Fruit fly (Drosophila melanogaster) whole organism, wandering third instar larva: ENCODE measurements around the gene PolQ.

Source experiments
- CG32264 ChIP-seq: fragments of 200-800 bp; sonication (Bioruptor generic); optimal IDR thresholded peaks from 2 replicates; lab custom pipeline; 2016; ENCODE audit warnings: missing biosample characterization, missing genetic modification characterization
- Dfd ChIP-seq: fragments of >200 bp; optimal IDR thresholded peaks from 2 replicates; lab custom pipeline; 2017; ENCODE audit warnings: missing biosample characterization, missing genetic modification characterization
- GATAd ChIP-seq: sonication (Bioruptor generic); optimal IDR thresholded peaks from 2 replicates; lab custom pipeline; 2016; ENCODE audit warnings: missing biosample characterization, missing genetic modification characterization
- Mio ChIP-seq: sonication (Bioruptor generic); optimal IDR thresholded peaks from 2 replicates; lab custom pipeline; 2016; ENCODE audit warnings: missing biosample characterization, missing genetic modification characterization
- N ChIP-seq: fragments of >200 bp; optimal IDR thresholded peaks from 2 replicates; lab custom pipeline; 2018; ENCODE audit warnings: missing biosample characterization, missing external identifiers, missing genetic modification characterization
- OdsH ChIP-seq: fragments of 200-800 bp; sonication (Bioruptor generic); optimal IDR thresholded peaks from 2 replicates; lab custom pipeline; 2016; ENCODE audit warnings: missing biosample characterization, mild to moderate bottlenecking, missing genetic modification characterization
- Vsx2 ChIP-seq: fragments of 200-300, 225-300 bp; sonication (Bioruptor generic); optimal IDR thresholded peaks from 2 replicates; lab custom pipeline; 2018; ENCODE audit warnings: missing biosample characterization, missing genetic modification characterization; ENCODE audit not compliant: partially characterized antibody
- dmrt93B ChIP-seq: fragments of 200-800 bp; sonication (Bioruptor generic); optimal IDR thresholded peaks from 2 replicates; lab custom pipeline; 2018; ENCODE audit warnings: missing biosample characterization, mild to moderate bottlenecking, missing genetic modification characterization
- pan ChIP-seq: fragments of >200 bp; optimal IDR thresholded peaks from 2 replicates; lab custom pipeline; 2017
- psq ChIP-seq: fragments of 200-800 bp; sonication (Bioruptor generic); optimal IDR thresholded peaks from 3 replicates; lab custom pipeline; 2017; ENCODE audit warnings: missing biosample characterization, mild to moderate bottlenecking, missing genetic modification characterization, moderate library complexity
- rgr ChIP-seq: fragments of 200-800 bp; sonication (Bioruptor generic); optimal IDR thresholded peaks from 3 replicates; lab custom pipeline; 2016; ENCODE audit warnings: missing biosample characterization, mild to moderate bottlenecking, missing genetic modification characterization
- tai ChIP-seq: sonication (Bioruptor generic); optimal IDR thresholded peaks from 2 replicates; lab custom pipeline; 2016; ENCODE audit warnings: missing biosample characterization, missing genetic modification characterization

DNA sequence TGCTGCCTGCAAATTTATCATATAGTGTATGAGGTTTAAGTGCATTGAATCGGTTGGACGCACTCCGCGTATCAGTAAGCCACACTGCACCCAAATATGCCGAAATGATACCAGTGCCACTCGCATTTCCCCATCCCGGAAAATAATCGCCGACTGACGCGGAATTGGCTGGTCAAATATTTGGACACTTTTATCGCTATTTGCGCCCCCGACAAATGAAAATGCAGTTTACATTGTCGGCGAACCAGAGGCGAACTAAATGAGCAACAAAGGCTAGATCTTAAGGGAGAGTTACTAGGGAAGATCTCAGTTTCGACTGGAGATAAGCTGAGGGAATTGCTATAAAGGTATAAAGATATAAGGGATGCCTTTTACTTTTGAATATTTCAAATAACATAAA, 24.0 kb downstream of the PolQ start:
- TF ChIP-seq Mio (GFP tag; lab: Kevin White, UChicago) (no peak), GATAd (GFP tag; lab: Kevin White, UChicago) (no peak), Dfd (GFP tag; lab: Kevin White, UChicago) (no peak), tai (GFP tag; lab: Kevin White, UChicago) (no peak), dmrt93B (GFP tag; lab: Kevin White, UChicago) (no peak), pan (no peak), OdsH (GFP tag; lab: Kevin White, UChicago) (no peak), Vsx2 (GFP tag; lab: Kevin White, UChicago) (no peak), rgr (GFP tag; lab: Kevin White, UChicago) (no peak), N (no peak), CG32264 (no peak), psq (no peak)
